Worm (Caenorhabditis elegans): ENCODE measurements around the gene F54H12.5.

Gene F54H12.5

ce11 chrIII:7996353-7996752 is 24.4 kb upstream of the F54H12.5 start, which contains the start of gene npr-17:
Gene npr-17 (minus strand): TSS chrIII:7996453.
- TF ChIP-seq drap-1 (GFP tag; optimal IDR thresholded peaks at IDR 0.05) (no peak), unc-120 (tag; optimal IDR thresholded peaks at IDR 0.05; ENCODE audit: poor library complexity, severe bottlenecking) (no peak), tbx-8 (GFP tag; optimal IDR thresholded peaks at IDR 0.05) (no peak), lsy-2 (tag; optimal IDR thresholded peaks at IDR 0.05) (no peak), zip-8 (tag; optimal IDR thresholded peaks at IDR 0.05) (no peak), ham-2 (GFP tag; optimal IDR thresholded peaks at IDR 0.05) (no peak), flh-1 (GFP tag; optimal IDR thresholded peaks at IDR 0.05) (no peak), nhr-237 (tag; optimal IDR thresholded peaks at IDR 0.05) (no peak), elt-3 (tag; optimal IDR thresholded peaks at IDR 0.05) (no peak), sptf-1 (tag; optimal IDR thresholded peaks at IDR 0.05) (no peak), unc-62 (GFP tag; optimal IDR thresholded peaks at IDR 0.05) (no peak), blmp-1 (tag; optimal IDR thresholded peaks at IDR 0.05) (no peak), lin-13 (tag; optimal IDR thresholded peaks at IDR 0.05) (no peak), pha-4 (tag; optimal IDR thresholded peaks at IDR 0.05) (no peak), nhr-28 (tag; optimal IDR thresholded peaks at IDR 0.05) (no peak), nhr-76 (tag; optimal IDR thresholded peaks at IDR 0.05) (no peak), hlh-1 (tag; optimal IDR thresholded peaks at IDR 0.05) (no peak)

- no peak for TF ChIP-seq flh-1 (GFP tag; optimal IDR thresholded peaks at IDR 0.05)
- no peak for TF ChIP-seq ceh-43 (GFP tag; optimal IDR thresholded peaks at IDR 0.05)
- TF ChIP-seq nhr-76 (tag; optimal IDR thresholded peaks at IDR 0.05) = no peak
- no peak for TF ChIP-seq nhr-2 (tag; optimal IDR thresholded peaks at IDR 0.05)
- TF ChIP-seq bed-3 (GFP tag; optimal IDR thresholded peaks at IDR 0.05) = no peak
- TF ChIP-seq lin-32 (GFP tag; optimal IDR thresholded peaks at IDR 0.05) = no peak
- no peak for TF ChIP-seq sptf-1 (tag; optimal IDR thresholded peaks at IDR 0.05)
- TF ChIP-seq unc-39 (tag; optimal IDR thresholded peaks at IDR 0.05) = no peak
- TF ChIP-seq elt-3 (tag; optimal IDR thresholded peaks at IDR 0.05) = no peak
- TF ChIP-seq unc-120 (tag; optimal IDR thresholded peaks at IDR 0.05; ENCODE audit: poor library complexity, severe bottlenecking) = no peak
- no peak for TF ChIP-seq nhr-237 (tag; optimal IDR thresholded peaks at IDR 0.05)
- TF ChIP-seq ham-2 (GFP tag; optimal IDR thresholded peaks at IDR 0.05) = no peak
- no peak for TF ChIP-seq mep-1 (tag; optimal IDR thresholded peaks at IDR 0.05)
- no peak for TF ChIP-seq pha-4 (tag; optimal IDR thresholded peaks at IDR 0.05)
- no peak for TF ChIP-seq mab-5 (tag; optimal IDR thresholded peaks at IDR 0.05)
Measured at ce11 chrIII:7986585-7987171, 14.7 kb upstream of the F54H12.5 start, which contains the start of gene hrpk-2. Gene hrpk-2 (plus strand): TSS chrIII:7987121.

- TF ChIP-seq snpc-4 (tag; optimal IDR thresholded peaks at IDR 0.05) (no peak), sem-2 (GFP tag; optimal IDR thresholded peaks at IDR 0.05) (no peak), M03D4.4 (tag; optimal IDR thresholded peaks at IDR 0.05) (no peak), sptf-1 (tag; optimal IDR thresholded peaks at IDR 0.05) (no peak), pha-4 (tag; optimal IDR thresholded peaks at IDR 0.05) (no peak), tbx-8 (GFP tag; optimal IDR thresholded peaks at IDR 0.05) (no peak), flh-1 (GFP tag; optimal IDR thresholded peaks at IDR 0.05) (no peak), hlh-1 (tag; optimal IDR thresholded peaks at IDR 0.05) (no peak), unc-39 (tag; optimal IDR thresholded peaks at IDR 0.05) (no peak), ceh-39 (tag; optimal IDR thresholded peaks at IDR 0.05) (no peak), ztf-11 (tag; optimal IDR thresholded peaks at IDR 0.05) (no peak), nhr-237 (tag; optimal IDR thresholded peaks at IDR 0.05) (no peak), lsy-2 (tag; optimal IDR thresholded peaks at IDR 0.05) (no peak), nhr-28 (tag; optimal IDR thresholded peaks at IDR 0.05) (no peak), mls-2 (tag; optimal IDR thresholded peaks at IDR 0.05) (no peak), ceh-83 (GFP tag; optimal IDR thresholded peaks at IDR 0.05) (no peak), elt-1 (tag; optimal IDR thresholded peaks at IDR 0.05; ENCODE audit: borderline replicate concordance, insufficient read depth) (no peak)
Measured at ce11 chrIII:7981938-7982337, 10.0 kb upstream of the F54H12.5 start.

ce11 chrIII:7981233-7981632 is 9.3 kb upstream of the F54H12.5 start:
- TF ChIP-seq unc-120 (tag; optimal IDR thresholded peaks at IDR 0.05; ENCODE audit: poor library complexity, severe bottlenecking) (no peak), nhr-12 (tag; optimal IDR thresholded peaks at IDR 0.05) (no peak), blmp-1 (tag; optimal IDR thresholded peaks at IDR 0.05) (no peak), ces-1 (GFP tag; optimal IDR thresholded peaks at IDR 0.05) (no peak), ceh-43 (GFP tag; optimal IDR thresholded peaks at IDR 0.05) (no peak), lin-32 (GFP tag; optimal IDR thresholded peaks at IDR 0.05) (no peak), sptf-1 (tag; optimal IDR thresholded peaks at IDR 0.05) (no peak), hlh-1 (tag; optimal IDR thresholded peaks at IDR 0.05) (no peak)

Measured in whole organism, mixed stage, embryonic.